Worm (Caenorhabditis elegans) whole organism, L2 larva: ENCODE results near the gene nhr-3.
A peak's percentile ranks its signal among the peaks of the same experiment; 100 is the strongest.

ENCODE experiments used
- egl-27 ChIP-seq: sonication (generic microtip); optimal IDR thresholded peaks from 3 replicates; lab custom pipeline; 2017; ENCODE audit warnings: missing biosample characterization, missing genetic modification reagents, missing genetic modification characterization
- lin-11 ChIP-seq: fragments of 150-350 bp; sonication (generic microtip); optimal IDR thresholded peaks from 2 replicates; lab custom pipeline; 2014; ENCODE audit warnings: missing biosample characterization, missing genetic modification characterization, inconsistent platforms, mixed read lengths

- TF ChIP-seq lin-11 (no peak), egl-27 (peak; percentile 91)
Measured at ce11 chrX:14508823-14509259, 49.5 kb upstream of the nhr-3 start.
